Fruit fly (Drosophila melanogaster) whole organism, embryonic: ENCODE results near the gene dec.
A peak's percentile ranks its signal among the peaks of the same experiment; 100 is the strongest.

ENCODE experiments used
- Ada2b ChIP-seq: fragments of 200-800 bp; sonication (Bioruptor generic); IDR thresholded peaks from 2 replicates; pipeline ENCODE4 v1.3.6; 2022; ENCODE audit warnings: missing biosample characterization, missing genetic modification characterization
- Antp ChIP-seq: fragments of 200-800 bp; sonication (Bioruptor generic); optimal IDR thresholded peaks from 3 replicates; lab custom pipeline; 2016; ENCODE audit warnings: missing biosample characterization, missing genetic modification characterization
- C15 ChIP-seq: fragments of 200-800 bp; sonication (Bioruptor generic); IDR thresholded peaks from 3 replicates; pipeline ENCODE4 v1.3.6; 2022; ENCODE audit warnings: missing biosample characterization, missing genetic modification characterization
- CG10147 ChIP-seq: fragments of 200-800 bp; sonication (Bioruptor generic); optimal IDR thresholded peaks from 2 replicates; lab custom pipeline; 2019; ENCODE audit warnings: missing biosample characterization, mild to moderate bottlenecking, missing genetic modification characterization, moderate library complexity
- CG11695 ChIP-seq: fragments of 200-800 bp; sonication (Bioruptor generic); IDR thresholded peaks from 3 replicates; pipeline ENCODE4 v1.3.6; 2022; ENCODE audit warnings: missing biosample characterization, missing genetic modification characterization
- CG14710 ChIP-seq: fragments of 200-800 bp; sonication (Bioruptor generic); optimal IDR thresholded peaks from 3 replicates; lab custom pipeline; 2019; ENCODE audit warnings: missing biosample characterization, mild to moderate bottlenecking, missing genetic modification characterization, moderate library complexity
- CG14860 ChIP-seq: fragments of 200-800 bp; sonication (Bioruptor generic); IDR thresholded peaks from 3 replicates; pipeline ENCODE4 v1.3.6; 2022; ENCODE audit warnings: missing biosample characterization, missing genetic modification characterization; ENCODE audit not compliant: partially characterized antibody
- CG15073 ChIP-seq: fragments of 200-800 bp; sonication (Bioruptor generic); optimal IDR thresholded peaks from 2 replicates; lab custom pipeline; 2016; ENCODE audit warnings: missing biosample characterization, missing genetic modification characterization
- CG17829 ChIP-seq: fragments of 200-800 bp; optimal IDR thresholded peaks from 2 replicates; lab custom pipeline; 2019; ENCODE audit warnings: missing biosample characterization, mild to moderate bottlenecking, missing genetic modification characterization, moderate library complexity
- CG1792 ChIP-seq: fragments of 200-800 bp; sonication (Bioruptor generic); optimal IDR thresholded peaks from 2 replicates; lab custom pipeline; 2016; ENCODE audit warnings: missing biosample characterization, missing genetic modification characterization
- CG18262 ChIP-seq: fragments of 200-800 bp; optimal IDR thresholded peaks from 3 replicates; lab custom pipeline; 2019; ENCODE audit warnings: missing biosample characterization, mild to moderate bottlenecking, missing genetic modification characterization, moderate library complexity
- CG2120 ChIP-seq: fragments of 200-800 bp; sonication (Bioruptor generic); optimal IDR thresholded peaks from 3 replicates; lab custom pipeline; 2016; ENCODE audit warnings: missing biosample characterization, missing genetic modification characterization
- CG2889 ChIP-seq: fragments of 200-800 bp; sonication (Bioruptor generic); IDR thresholded peaks from 3 replicates; pipeline ENCODE4 v1.3.6; 2022; ENCODE audit warnings: missing biosample characterization, missing genetic modification characterization
- CG31441 ChIP-seq: fragments of 200-800 bp; sonication (Bioruptor generic); IDR thresholded peaks from 2 replicates; pipeline ENCODE4 v1.3.6; 2022; ENCODE audit warnings: missing biosample characterization, missing genetic modification characterization
- CG3163 ChIP-seq: fragments of 200-800 bp; sonication (Bioruptor generic); optimal IDR thresholded peaks from 3 replicates; lab custom pipeline; 2016; ENCODE audit warnings: missing biosample characterization, missing genetic modification characterization
- CG5245 ChIP-seq: fragments of 200-800 bp; sonication (Bioruptor generic); optimal IDR thresholded peaks from 3 replicates; lab custom pipeline; 2016; ENCODE audit warnings: missing biosample characterization, missing genetic modification characterization
- CG6765 ChIP-seq: fragments of 200-800 bp; sonication (Bioruptor generic); optimal IDR thresholded peaks from 3 replicates; lab custom pipeline; 2017; ENCODE audit warnings: missing biosample characterization, mild to moderate bottlenecking, missing genetic modification characterization
- CG7928 ChIP-seq: fragments of 200-800 bp; sonication (Bioruptor generic); optimal IDR thresholded peaks from 2 replicates; lab custom pipeline; 2017; ENCODE audit warnings: missing biosample characterization, mild to moderate bottlenecking, missing genetic modification characterization
- CG9437 ChIP-seq: fragments of 200-800 bp; sonication (Bioruptor generic); optimal IDR thresholded peaks from 2 replicates; lab custom pipeline; 2018; ENCODE audit warnings: missing biosample characterization, mild to moderate bottlenecking, missing genetic modification characterization
- Camta ChIP-seq: fragments of 200-800 bp; sonication (Bioruptor generic); optimal IDR thresholded peaks from 2 replicates; lab custom pipeline; 2016; ENCODE audit warnings: missing biosample characterization, missing genetic modification characterization
- CkIIα-i1 ChIP-seq: fragments of 200-800 bp; sonication (Bioruptor generic); IDR thresholded peaks from 2 replicates; pipeline ENCODE4 v1.3.6; 2022; ENCODE audit warnings: missing biosample characterization, missing genetic modification characterization
- D19A ChIP-seq: fragments of 200-800 bp; optimal IDR thresholded peaks from 3 replicates; lab custom pipeline; 2019; ENCODE audit warnings: missing biosample characterization, mild to moderate bottlenecking, missing genetic modification characterization, moderate library complexity
- Dad ChIP-seq: fragments of 200-800 bp; sonication (Bioruptor generic); optimal IDR thresholded peaks from 3 replicates; lab custom pipeline; 2016; ENCODE audit warnings: missing biosample characterization, missing genetic modification characterization
- E2f1 ChIP-seq: fragments of 200-800 bp; sonication (Bioruptor generic); IDR thresholded peaks from 2 replicates; pipeline ENCODE4 v1.3.6; 2022; ENCODE audit warnings: missing biosample characterization, missing genetic modification characterization
- Ets97D ChIP-seq: fragments of 200-800 bp; sonication (Bioruptor generic); optimal IDR thresholded peaks from 3 replicates; lab custom pipeline; 2016; ENCODE audit warnings: missing biosample characterization, missing genetic modification characterization
- GATAe ChIP-seq: fragments of 200-800 bp; sonication (Bioruptor generic); conservative IDR thresholded peaks from 2 replicates; pipeline ENCODE4 v1.3.6; 2022; ENCODE audit warnings: missing biosample characterization, missing genetic modification characterization
- H15 ChIP-seq: fragments of 200-800 bp; sonication (Bioruptor generic); IDR thresholded peaks from 3 replicates; pipeline ENCODE4 v1.3.6; 2022; ENCODE audit warnings: missing biosample characterization, missing genetic modification characterization
- Lhr ChIP-seq: fragments of 200-800 bp; sonication (Bioruptor generic); optimal IDR thresholded peaks from 3 replicates; lab custom pipeline; 2017; ENCODE audit warnings: mild to moderate bottlenecking, missing biosample characterization, missing genetic modification reagents, missing genetic modification characterization
- Med ChIP-seq: fragments of 200-800 bp; sonication (Bioruptor generic); peaks from one replicate; lab custom pipeline; 2016; ENCODE audit warnings: missing biosample characterization, missing genetic modification characterization, mild to moderate bottlenecking, inconsistent platforms, moderate library complexity
- Meics ChIP-seq: fragments of 200-800 bp; sonication (Bioruptor generic); optimal IDR thresholded peaks from 2 replicates; lab custom pipeline; 2017; ENCODE audit warnings: missing biosample characterization, mild to moderate bottlenecking, missing genetic modification characterization
- Mrtf ChIP-seq: fragments of 200-800 bp; sonication (Bioruptor generic); IDR thresholded peaks from 3 replicates; pipeline ENCODE4 v1.3.6; 2022; ENCODE audit warnings: missing biosample characterization, missing genetic modification characterization
- NC2α ChIP-seq: fragments of 200-800 bp; sonication (Bioruptor generic); optimal IDR thresholded peaks from 2 replicates; lab custom pipeline; 2016; ENCODE audit warnings: missing biosample characterization, missing genetic modification characterization
- Opbp ChIP-seq: fragments of 200-800 bp; sonication (Bioruptor generic); IDR thresholded peaks from 3 replicates; pipeline ENCODE4 v1.3.6; 2022; ENCODE audit warnings: missing biosample characterization, missing genetic modification characterization; ENCODE audit not compliant: partially characterized antibody
- Rx ChIP-seq: fragments of 200-800 bp; sonication (Bioruptor generic); IDR thresholded peaks from 2 replicates; pipeline ENCODE4 v1.3.6; 2022; ENCODE audit warnings: missing biosample characterization, missing genetic modification characterization
- Taf1 ChIP-seq: fragments of 200-800 bp; sonication (Bioruptor generic); IDR thresholded peaks from 2 replicates; pipeline ENCODE4 v1.3.6; 2022; ENCODE audit warnings: missing biosample characterization, missing genetic modification characterization
- aop ChIP-seq: fragments of 200-800 bp; sonication (Bioruptor generic); IDR thresholded peaks from 2 replicates; pipeline ENCODE4 v1.3.6; 2022; ENCODE audit warnings: missing biosample characterization, missing genetic modification characterization
- ci ChIP-seq: fragments of 200-800 bp; sonication (Bioruptor generic); IDR thresholded peaks from 3 replicates; pipeline ENCODE4 v1.3.6; 2022; ENCODE audit warnings: missing biosample characterization, missing genetic modification characterization
- fru ChIP-seq: fragments of >200 bp; optimal IDR thresholded peaks from 2 replicates; lab custom pipeline; 2017
- grau ChIP-seq: fragments of 200-800 bp; optimal IDR thresholded peaks from 3 replicates; lab custom pipeline; 2019; ENCODE audit warnings: missing biosample characterization, mild to moderate bottlenecking, missing genetic modification characterization, moderate library complexity
- ham ChIP-seq: fragments of 200-800 bp; sonication (Bioruptor generic); IDR thresholded peaks from 2 replicates; pipeline ENCODE4 v1.3.6; 2022; ENCODE audit warnings: missing biosample characterization, missing genetic modification characterization
- hb ChIP-seq: fragments of 200-800 bp; sonication (Bioruptor generic); IDR thresholded peaks from 3 replicates; pipeline ENCODE4 v1.3.6; 2022; ENCODE audit warnings: missing biosample characterization, missing genetic modification characterization; ENCODE audit not compliant: partially characterized antibody
- kah ChIP-seq: fragments of 200-800 bp; sonication (Bioruptor generic); optimal IDR thresholded peaks from 2 replicates; lab custom pipeline; 2018; ENCODE audit warnings: missing biosample characterization, mild to moderate bottlenecking, missing genetic modification characterization
- ken ChIP-seq: fragments of 200-800 bp; sonication (Bioruptor generic); IDR thresholded peaks from 3 replicates; pipeline ENCODE4 v1.3.6; 2022; ENCODE audit warnings: missing biosample characterization, missing genetic modification characterization
- klu ChIP-seq: fragments of 200-800 bp; sonication (Bioruptor generic); IDR thresholded peaks from 2 replicates; pipeline ENCODE4 v1.3.6; 2022; ENCODE audit warnings: missing biosample characterization, missing genetic modification characterization
- nom ChIP-seq: fragments of 200-800 bp; sonication (Bioruptor generic); optimal IDR thresholded peaks from 2 replicates; lab custom pipeline; 2017; ENCODE audit warnings: missing biosample characterization, missing genetic modification characterization, mild to moderate bottlenecking, moderate library complexity, missing genetic modification reagents
- rib ChIP-seq: fragments of 200-800 bp; sonication (Bioruptor generic); IDR thresholded peaks from 2 replicates; pipeline ENCODE4 v1.3.6; 2022; ENCODE audit warnings: missing biosample characterization, missing genetic modification characterization
- shn ChIP-seq: fragments of 200-800 bp; sonication (Bioruptor generic); optimal IDR thresholded peaks from 3 replicates; lab custom pipeline; 2016; ENCODE audit warnings: missing biosample characterization, missing genetic modification characterization
- sna ChIP-seq: fragments of 200-800 bp; sonication (Bioruptor generic); IDR thresholded peaks from 2 replicates; pipeline ENCODE4 v1.3.6; 2022; ENCODE audit warnings: missing biosample characterization, missing genetic modification characterization; ENCODE audit not compliant: partially characterized antibody
- sqz ChIP-seq: fragments of 200-800 bp; sonication (Bioruptor generic); optimal IDR thresholded peaks from 3 replicates; lab custom pipeline; 2018; ENCODE audit warnings: missing biosample characterization, mild to moderate bottlenecking, missing genetic modification characterization
- ssp ChIP-seq: fragments of 200-800 bp; sonication (Bioruptor generic); IDR thresholded peaks from 2 replicates; pipeline ENCODE4 v1.3.6; 2022; ENCODE audit warnings: missing biosample characterization, missing genetic modification characterization
- tll ChIP-seq, 2 experiments: fragments of 200-800 bp in 1 of 2; fragments of >200 bp in 1 of 2; sonication (Bioruptor generic) in 1 of 2; optimal IDR thresholded peaks; 2 replicates each; lab custom pipeline; 2017 to 2019; ENCODE audit warnings: missing biosample characterization in 2 of 2, missing genetic modification characterization in 2 of 2, mild to moderate bottlenecking in 1 of 2, moderate library complexity in 1 of 2
- twi ChIP-seq: fragments of 200-800 bp; optimal IDR thresholded peaks from 2 replicates; lab custom pipeline; 2019; ENCODE audit warnings: missing biosample characterization, mild to moderate bottlenecking, missing genetic modification characterization, moderate library complexity
- yki ChIP-seq: fragments of >200 bp; optimal IDR thresholded peaks from 3 replicates; lab custom pipeline; 2018
- zfh1 ChIP-seq: fragments of 200-800 bp; sonication (Bioruptor generic); IDR thresholded peaks from 3 replicates; pipeline ENCODE4 v1.3.6; 2022; ENCODE audit warnings: missing biosample characterization, missing genetic modification characterization

dec gene

dm6 chrX:7892539-7892899, 19.5 kb upstream of the dec start (continued):
- TF ChIP-seq CG9437 (GFP tag; lab: Kevin White, UChicago) (no peak), D19A (tag; lab: Kevin White, UChicago) (peak; percentile 56), CG15073 (GFP tag; lab: Kevin White, UChicago) (no peak), sqz (GFP tag; lab: Kevin White, UChicago) (no peak), aop (no peak), CG14860 (GFP tag; lab: Robert Waterston, UW) (no peak), Mrtf (GFP tag; lab: Robert Waterston, UW) (no peak), CG17829 (tag; lab: Kevin White, UChicago) (peak; percentile 4), ssp (GFP tag; lab: Robert Waterston, UW) (no peak), CG14710 (tag; lab: Kevin White, UChicago) (peak; percentile 17), E2f1 (GFP tag; lab: Robert Waterston, UW) (no peak), Med (GFP tag; lab: Kevin White, UChicago) (peak; percentile 37), twi (no peak), CG5245 (GFP tag; lab: Kevin White, UChicago) (no peak), shn (GFP tag; lab: Kevin White, UChicago) (no peak), zfh1 (no peak), tll (GFP tag; optimal IDR thresholded peaks at IDR 0.05; lab: Kevin White, UChicago) (no peak), CG2889 (no peak), CG7928 (GFP tag; lab: Kevin White, UChicago) (no peak), Taf1 (GFP tag; lab: Robert Waterston, UW) (no peak), NC2α (GFP tag; lab: Kevin White, UChicago) (no peak), Antp (GFP tag; lab: Kevin White, UChicago) (no peak), CG3163 (GFP tag; lab: Kevin White, UChicago) (no peak), klu (GFP tag; lab: Robert Waterston, UW) (no peak), Opbp (no peak), yki (no peak), CG31441 (GFP tag; lab: Robert Waterston, UW) (0 out of 2 replicates have a peak, but pooled peaks have one; percentile 15), rib (GFP tag; lab: Robert Waterston, UW) (no peak), nom (GFP tag; lab: Kevin White, UChicago) (no peak), CG10147 (no peak), Lhr (no peak), Ets97D (GFP tag; lab: Kevin White, UChicago) (no peak), C15 (GFP tag; lab: Robert Waterston, UW) (no peak), sna (GFP tag; lab: Robert Waterston, UW) (no peak), CG18262 (tag; lab: Kevin White, UChicago) (peak; percentile 25), Camta (no peak), CG2120 (GFP tag; lab: Kevin White, UChicago) (peak; percentile 14), ham (GFP tag; lab: Robert Waterston, UW) (no peak), ci (GFP tag; lab: Robert Waterston, UW) (no peak), Meics (GFP tag; lab: Kevin White, UChicago) (no peak), Ada2b (GFP tag; lab: Robert Waterston, UW) (no peak), CG1792 (no peak), hb (no peak), GATAe (GFP tag; lab: Robert Waterston, UW) (no peak), H15 (no peak), CkIIα-i1 (GFP tag; lab: Robert Waterston, UW) (no peak), grau (tag; lab: Kevin White, UChicago) (no peak), Dad (no peak), ken (GFP tag; lab: Robert Waterston, UW) (no peak), fru (lab: Kevin White, UChicago) (no peak), Rx (GFP tag; lab: Robert Waterston, UW) (no peak), CG6765 (GFP tag; lab: Kevin White, UChicago) (no peak), CG11695 (GFP tag; lab: Robert Waterston, UW) (no peak), kah (GFP tag; lab: Kevin White, UChicago) (no peak)
